Worm (Caenorhabditis elegans): ENCODE data around the gene R09D1.13.

ce11 chrII:9480006-9480405 lies 34.7 kb upstream of the R09D1.13 start, which contains the start of gene T19H5.7:
- TF ChIP-seq unc-62 (GFP tag; optimal IDR thresholded peaks at IDR 0.05) (no peak), ceh-82 (tag; optimal IDR thresholded peaks at IDR 0.05) (no peak), elt-3 (tag; optimal IDR thresholded peaks at IDR 0.05) (no peak)

Measured in whole organism, L3 larva.